Fruit fly (Drosophila melanogaster) whole organism, embryonic: ENCODE data around the gene kkv.

Source experiments
- Ada2b ChIP-seq: fragments of 200-800 bp; sonication (Bioruptor generic); IDR thresholded peaks from 2 replicates; pipeline ENCODE4 v1.3.6; 2022; ENCODE audit warnings: missing biosample characterization, missing genetic modification characterization
- Adf1 ChIP-seq: fragments of 200-800 bp; sonication (Bioruptor generic); IDR thresholded peaks from 2 replicates; pipeline ENCODE4 v1.3.6; 2022; ENCODE audit warnings: missing biosample characterization, missing genetic modification characterization
- Bgb ChIP-seq: fragments of 200-800 bp; sonication (Bioruptor generic); IDR thresholded peaks from 2 replicates; pipeline ENCODE4 v1.3.6; 2022; ENCODE audit warnings: missing biosample characterization, missing genetic modification characterization; ENCODE audit not compliant: partially characterized antibody
- CG10274 ChIP-seq: fragments of 200-800 bp; sonication (Bioruptor generic); optimal IDR thresholded peaks from 3 replicates; lab custom pipeline; 2017; ENCODE audit warnings: missing biosample characterization, mild to moderate bottlenecking, missing genetic modification characterization
- CG11247 ChIP-seq: fragments of 200-800 bp; sonication (Bioruptor generic); IDR thresholded peaks from 2 replicates; pipeline ENCODE4 v1.3.6; 2022; ENCODE audit warnings: missing biosample characterization, missing genetic modification characterization
- CG12659 ChIP-seq: fragments of 200-800 bp; sonication (Bioruptor generic); optimal IDR thresholded peaks from 3 replicates; lab custom pipeline; 2017; ENCODE audit warnings: mild to moderate bottlenecking, missing biosample characterization, missing genetic modification reagents, missing genetic modification characterization
- CG12769 ChIP-seq: fragments of 200-800 bp; sonication (Bioruptor generic); optimal IDR thresholded peaks from 2 replicates; lab custom pipeline; 2019; ENCODE audit warnings: missing biosample characterization, mild to moderate bottlenecking, missing genetic modification characterization, moderate library complexity
- CG12942 ChIP-seq: fragments of 200-800 bp; sonication (Bioruptor generic); optimal IDR thresholded peaks from 3 replicates; lab custom pipeline; 2016; ENCODE audit warnings: missing biosample characterization, missing genetic modification characterization
- CG13287 ChIP-seq: fragments of 200-800 bp; sonication (Bioruptor generic); IDR thresholded peaks from 2 replicates; pipeline ENCODE4 v1.3.6; 2022; ENCODE audit warnings: missing biosample characterization, missing genetic modification characterization; ENCODE audit not compliant: partially characterized antibody
- CG13894 ChIP-seq: fragments of 200-800 bp; sonication (Bioruptor generic); optimal IDR thresholded peaks from 3 replicates; lab custom pipeline; 2018; ENCODE audit warnings: missing biosample characterization, mild to moderate bottlenecking, missing genetic modification characterization, moderate library complexity
- CG15269 ChIP-seq: fragments of 200-800 bp; sonication (Bioruptor generic); optimal IDR thresholded peaks from 2 replicates; lab custom pipeline; 2018; ENCODE audit warnings: missing biosample characterization, mild to moderate bottlenecking, missing genetic modification characterization, moderate library complexity
- CG1602 ChIP-seq: fragments of 200-800 bp; sonication (Bioruptor generic); optimal IDR thresholded peaks from 3 replicates; lab custom pipeline; 2016; ENCODE audit warnings: missing biosample characterization, missing genetic modification characterization
- CG16815 ChIP-seq: fragments of 200-800 bp; sonication (Bioruptor generic); optimal IDR thresholded peaks from 3 replicates; lab custom pipeline; 2017; ENCODE audit warnings: missing biosample characterization, mild to moderate bottlenecking, missing genetic modification characterization
- CG2199 ChIP-seq: fragments of 200-800 bp; sonication (Bioruptor generic); IDR thresholded peaks from 3 replicates; pipeline ENCODE4 v1.3.6; 2022; ENCODE audit warnings: missing biosample characterization, missing genetic modification characterization
- CG34422 ChIP-seq: fragments of 200-800 bp; sonication (Bioruptor generic); IDR thresholded peaks from 3 replicates; pipeline ENCODE4 v1.3.6; 2022; ENCODE audit warnings: missing biosample characterization, missing genetic modification characterization
- CG3847 ChIP-seq: fragments of 200-800 bp; sonication (Bioruptor generic); IDR thresholded peaks from 2 replicates; pipeline ENCODE4 v1.3.6; 2022; ENCODE audit warnings: missing biosample characterization, missing genetic modification characterization
- CG6683 ChIP-seq: fragments of 200-800 bp; sonication (Bioruptor generic); optimal IDR thresholded peaks from 2 replicates; lab custom pipeline; 2017; ENCODE audit warnings: missing biosample characterization, mild to moderate bottlenecking, missing genetic modification characterization, missing genetic modification reagents
- CG7357 ChIP-seq: fragments of 200-800 bp; sonication (Bioruptor generic); IDR thresholded peaks from 3 replicates; pipeline ENCODE4 v1.3.6; 2022; ENCODE audit warnings: missing biosample characterization, missing genetic modification characterization
- CG8478 ChIP-seq: fragments of >200 bp; optimal IDR thresholded peaks from 2 replicates; lab custom pipeline; 2018
- Deaf1 ChIP-seq: fragments of 200-800 bp; optimal IDR thresholded peaks from 3 replicates; lab custom pipeline; 2019; ENCODE audit warnings: missing biosample characterization, mild to moderate bottlenecking, missing genetic modification characterization, moderate library complexity
- Ets65A ChIP-seq: fragments of 200-800 bp; sonication (Bioruptor generic); peaks from one replicate; lab custom pipeline; 2016; ENCODE audit warnings: missing biosample characterization, missing genetic modification characterization
- Hand ChIP-seq: fragments of 200-800 bp; sonication (Bioruptor generic); optimal IDR thresholded peaks from 2 replicates; lab custom pipeline; 2017; ENCODE audit warnings: mild to moderate bottlenecking, missing biosample characterization, missing genetic modification reagents, missing genetic modification characterization
- Hmx ChIP-seq: fragments of 200-800 bp; sonication (Bioruptor generic); optimal IDR thresholded peaks from 2 replicates; lab custom pipeline; 2016; ENCODE audit warnings: missing biosample characterization, missing genetic modification characterization
- Jarid2 ChIP-seq: fragments of 200-800 bp; sonication (Bioruptor generic); optimal IDR thresholded peaks from 3 replicates; lab custom pipeline; 2017; ENCODE audit warnings: mild to moderate bottlenecking, missing biosample characterization, missing genetic modification reagents, missing genetic modification characterization
- Med ChIP-seq: fragments of 200-800 bp; sonication (Bioruptor generic); peaks from one replicate; lab custom pipeline; 2016; ENCODE audit warnings: missing biosample characterization, missing genetic modification characterization, mild to moderate bottlenecking, inconsistent platforms, moderate library complexity
- amos ChIP-seq: fragments of 200-800 bp; sonication (Bioruptor generic); IDR thresholded peaks from 2 replicates; pipeline ENCODE4 v1.3.6; 2022; ENCODE audit warnings: missing biosample characterization, missing genetic modification characterization; ENCODE audit not compliant: partially characterized antibody
- aop ChIP-seq: fragments of 200-800 bp; sonication (Bioruptor generic); IDR thresholded peaks from 2 replicates; pipeline ENCODE4 v1.3.6; 2022; ENCODE audit warnings: missing biosample characterization, missing genetic modification characterization
- ato ChIP-seq: fragments of 200-800 bp; sonication (Bioruptor generic); IDR thresholded peaks from 2 replicates; pipeline ENCODE4 v1.3.6; 2022; ENCODE audit warnings: missing biosample characterization, missing genetic modification characterization; ENCODE audit not compliant: partially characterized antibody
- bbx ChIP-seq: fragments of 200-800 bp; sonication (Bioruptor generic); IDR thresholded peaks from 2 replicates; pipeline ENCODE4 v1.3.6; 2022; ENCODE audit warnings: missing biosample characterization, missing genetic modification characterization; ENCODE audit not compliant: partially characterized antibody
- bcd ChIP-seq: fragments of 200-800 bp; sonication (Bioruptor generic); optimal IDR thresholded peaks from 2 replicates; lab custom pipeline; 2017; ENCODE audit warnings: missing biosample characterization, mild to moderate bottlenecking, missing genetic modification characterization
- cg ChIP-seq: fragments of 200-800 bp; sonication (Bioruptor generic); optimal IDR thresholded peaks from 3 replicates; lab custom pipeline; 2019; ENCODE audit warnings: missing biosample characterization, mild to moderate bottlenecking, missing genetic modification characterization, moderate library complexity
- chinmo ChIP-seq: fragments of 200-800 bp; sonication (Bioruptor generic); IDR thresholded peaks from 4 replicates; pipeline ENCODE4 v1.3.6; 2022; ENCODE audit warnings: missing biosample characterization, missing genetic modification characterization; ENCODE audit not compliant: partially characterized antibody
- ci ChIP-seq: fragments of 200-800 bp; sonication (Bioruptor generic); IDR thresholded peaks from 3 replicates; pipeline ENCODE4 v1.3.6; 2022; ENCODE audit warnings: missing biosample characterization, missing genetic modification characterization
- danr ChIP-seq: fragments of 200-800 bp; sonication (Bioruptor generic); IDR thresholded peaks from 2 replicates; pipeline ENCODE4 v1.3.6; 2022; ENCODE audit warnings: missing biosample characterization, missing genetic modification characterization
- ewg ChIP-seq: fragments of 200-800 bp; sonication (Bioruptor generic); optimal IDR thresholded peaks from 3 replicates; lab custom pipeline; 2017; ENCODE audit warnings: mild to moderate bottlenecking, missing biosample characterization, missing genetic modification reagents, missing genetic modification characterization
- gro ChIP-seq: fragments of 200-800 bp; sonication (Bioruptor generic); optimal IDR thresholded peaks from 2 replicates; lab custom pipeline; 2016; ENCODE audit warnings: missing biosample characterization, missing genetic modification characterization
- h ChIP-seq: fragments of >200 bp; optimal IDR thresholded peaks from 2 replicates; lab custom pipeline; 2017
- jing ChIP-seq: fragments of 200-800 bp; sonication (Bioruptor generic); optimal IDR thresholded peaks from 2 replicates; lab custom pipeline; 2018; ENCODE audit warnings: missing biosample characterization, mild to moderate bottlenecking, missing genetic modification characterization
- mirr ChIP-seq: fragments of 200-800 bp; sonication (Bioruptor generic); optimal IDR thresholded peaks from 3 replicates; lab custom pipeline; 2018; ENCODE audit warnings: missing biosample characterization, mild to moderate bottlenecking, missing genetic modification characterization
- mld ChIP-seq: fragments of 200-800 bp; sonication (Bioruptor generic); IDR thresholded peaks from 3 replicates; pipeline ENCODE4 v1.3.6; 2022; ENCODE audit warnings: missing biosample characterization, missing genetic modification characterization; ENCODE audit not compliant: partially characterized antibody
- nerfin-2 ChIP-seq: fragments of 200-800 bp; sonication (Bioruptor generic); IDR thresholded peaks from 2 replicates; pipeline ENCODE4 v1.3.6; 2022; ENCODE audit warnings: missing biosample characterization, missing genetic modification characterization; ENCODE audit not compliant: partially characterized antibody
- oc ChIP-seq: fragments of 200-800 bp; sonication (Bioruptor generic); optimal IDR thresholded peaks from 2 replicates; lab custom pipeline; 2018; ENCODE audit warnings: missing biosample characterization, mild to moderate bottlenecking, missing genetic modification characterization, moderate library complexity
- otp ChIP-seq: fragments of 200-800 bp; sonication (Bioruptor generic); IDR thresholded peaks from 3 replicates; pipeline ENCODE4, ENCODE4 v1.3.6; 2022; ENCODE audit warnings: missing biosample characterization, missing genetic modification characterization
- pnt ChIP-seq: fragments of 200-800 bp; sonication (Bioruptor generic); optimal IDR thresholded peaks from 3 replicates; lab custom pipeline; 2016; ENCODE audit warnings: missing biosample characterization, missing genetic modification characterization
- pros ChIP-seq: fragments of 200-800 bp; sonication (Bioruptor generic); optimal IDR thresholded peaks from 3 replicates; lab custom pipeline; 2019; ENCODE audit warnings: missing biosample characterization, mild to moderate bottlenecking, missing genetic modification characterization, moderate library complexity
- rib ChIP-seq: fragments of 200-800 bp; sonication (Bioruptor generic); IDR thresholded peaks from 2 replicates; pipeline ENCODE4 v1.3.6; 2022; ENCODE audit warnings: missing biosample characterization, missing genetic modification characterization
- sc ChIP-seq, 3 experiments: fragments of >200 bp in 2 of 3; fragments of 200-800 bp in 1 of 3; sonication (Bioruptor generic) in 1 of 3; optimal IDR thresholded peaks; 2 replicates in 2 of 3; 3 replicates in 1 of 3; lab custom pipeline; 2017; ENCODE audit warnings: mild to moderate bottlenecking in 1 of 3, missing biosample characterization in 1 of 3, missing genetic modification characterization in 1 of 3, missing genetic modification reagents in 1 of 3
- sd ChIP-seq: fragments of 200-800 bp; sonication (Bioruptor generic); optimal IDR thresholded peaks from 3 replicates; lab custom pipeline; 2018; ENCODE audit warnings: missing biosample characterization, mild to moderate bottlenecking, missing genetic modification characterization, moderate library complexity
- seq ChIP-seq: fragments of 200-800 bp; sonication (Bioruptor generic); IDR thresholded peaks from 2 replicates; pipeline ENCODE4 v1.3.6; 2022; ENCODE audit warnings: missing biosample characterization, missing genetic modification characterization
- sob ChIP-seq: fragments of 200-800 bp; sonication (Bioruptor generic); IDR thresholded peaks from 2 replicates; pipeline ENCODE4 v1.3.6; 2022; ENCODE audit warnings: missing biosample characterization, missing genetic modification characterization
- vvl ChIP-seq: fragments of 200-800 bp; sonication (Bioruptor generic); IDR thresholded peaks from 2 replicates; pipeline ENCODE4 v1.3.6; 2022; ENCODE audit warnings: missing biosample characterization, missing genetic modification characterization

Gene kkv

DNA sequence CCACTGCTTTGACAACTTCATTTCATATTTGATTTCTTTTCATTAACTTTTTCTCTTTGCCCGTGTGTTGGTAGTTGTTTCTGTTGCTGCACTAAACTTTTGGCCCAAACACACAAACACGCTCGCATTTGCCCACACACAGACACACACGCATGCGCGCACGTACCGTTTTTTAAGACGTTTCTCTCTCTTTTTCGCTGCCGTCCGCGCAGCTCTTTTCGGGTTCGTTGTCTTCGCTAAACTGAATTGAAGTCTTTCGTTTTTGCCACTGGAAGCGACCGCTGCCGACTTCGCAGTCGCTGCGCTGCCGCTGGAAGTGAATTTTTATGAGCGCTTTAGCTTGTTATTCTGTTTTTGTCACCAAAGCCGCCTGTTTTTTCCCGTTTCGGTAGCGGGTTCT lies at the start of gene kkv:
Gene kkv (minus strand): TSS at position 246 of the 400 bp plus-strand sequence.
- TF ChIP-seq Hmx (GFP tag; lab: Kevin White, UChicago) (no peak), CG13287 (peak; percentile 18; the same call in 1 of the 2 replicates), chinmo (GFP tag; lab: Robert Waterston, UW) (peak; percentile 92), CG12942 (GFP tag; lab: Kevin White, UChicago) (no peak), amos (GFP tag; lab: Robert Waterston, UW) (0 out of 2 replicates have a peak, but pooled peaks have one; percentile 18), Med (peak; percentile 31), ato (GFP tag; lab: Robert Waterston, UW) (0 out of 2 replicates have a peak, but pooled peaks have one; percentile 13), CG34422 (0 out of 3 replicates have a peak, but pooled peaks have one; percentile 33), CG11247 (GFP tag; lab: Robert Waterston, UW) (peak; percentile 85), CG13894 (tag; lab: Kevin White, UChicago) (peak; percentile 42), oc (tag; lab: Kevin White, UChicago) (peak; percentile 37), gro (no peak), ci (peak; percentile 26; the same call in 1 of the 3 replicates), mld (GFP tag; lab: Robert Waterston, UW) (0 out of 3 replicates have a peak, but pooled peaks have one; percentile 41), sc (optimal IDR thresholded peaks at IDR 0.05; lab: Kevin White, UChicago) (no peak), sc (GFP tag; optimal IDR thresholded peaks at IDR 0.05; lab: Kevin White, UChicago) (no peak), rib (peak; percentile 41; the same call in 1 of the 2 replicates), CG15269 (tag; lab: Kevin White, UChicago) (peak; percentile 76), CG10274 (GFP tag; lab: Kevin White, UChicago) (no peak), CG2199 (GFP tag; lab: Robert Waterston, UW) (0 out of 3 replicates have a peak, but pooled peaks have one; percentile 28), Ets65A (GFP tag; lab: Kevin White, UChicago) (peak; percentile 17), Jarid2 (peak; percentile 56), vvl (peak; percentile 31; the same call in 1 of the 2 replicates), otp (0 out of 3 replicates have a peak, but pooled peaks have one; percentile 9), CG12769 (tag; lab: Kevin White, UChicago) (peak; percentile 43), Adf1 (peak; percentile 86), danr (no peak), bbx (GFP tag; lab: Robert Waterston, UW) (peak; percentile 44), Deaf1 (peak; percentile 52), ewg (GFP tag; lab: Kevin White, UChicago) (peak; percentile 1), cg (GFP tag; lab: Kevin White, UChicago) (peak; percentile 78), sob (GFP tag; lab: Robert Waterston, UW) (peak; percentile 25; the same call in 1 of the 2 replicates), sd (tag; lab: Kevin White, UChicago) (peak; percentile 45), pros (GFP tag; lab: Kevin White, UChicago) (peak; percentile 95), CG6683 (no peak)

DNA sequence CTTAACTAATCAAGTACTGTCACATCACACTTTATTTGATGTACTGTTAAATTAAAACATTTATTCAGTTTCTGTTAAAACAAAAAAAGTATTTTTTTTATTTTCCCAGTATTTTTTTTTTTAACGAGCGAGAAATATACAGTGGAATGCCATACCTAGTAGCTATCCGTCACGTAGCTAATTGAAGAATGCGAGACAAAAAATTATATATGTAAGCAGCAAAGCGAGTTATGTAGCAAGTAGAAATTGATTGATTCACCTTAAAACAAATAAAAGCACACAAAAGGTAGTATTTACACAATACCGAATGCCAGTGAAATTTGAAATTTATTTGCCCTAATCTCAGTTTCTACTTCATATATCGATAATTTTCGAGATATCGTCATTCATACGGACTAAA lies 46.1 kb upstream of the kkv start:
- TF ChIP-seq gro (no peak), bcd (peak; percentile 19), CG12659 (GFP tag; lab: Kevin White, UChicago) (peak; percentile 32), Bgb (no peak), nerfin-2 (GFP tag; lab: Robert Waterston, UW) (no peak), Hand (GFP tag; lab: Kevin White, UChicago) (no peak), pnt (GFP tag; lab: Kevin White, UChicago) (no peak), CG1602 (GFP tag; lab: Kevin White, UChicago) (no peak), h (no peak), CG8478 (lab: Kevin White, UChicago) (no peak), Ada2b (GFP tag; lab: Robert Waterston, UW) (no peak), CG7357 (GFP tag; lab: Robert Waterston, UW) (no peak), jing (GFP tag; lab: Kevin White, UChicago) (no peak), CG12942 (GFP tag; lab: Kevin White, UChicago) (no peak), CG3847 (GFP tag; lab: Robert Waterston, UW) (no peak), aop (no peak), Med (peak; percentile 67), seq (no peak), CG16815 (GFP tag; lab: Kevin White, UChicago) (no peak), mirr (GFP tag; lab: Kevin White, UChicago) (no peak)
